Worm (Caenorhabditis elegans) whole organism, L3 larva: ENCODE data around the gene ril-1.

Experiments
- fkh-10 ChIP-seq: sonication (generic microtip); optimal IDR thresholded peaks from 2 replicates; lab custom pipeline; 2017; ENCODE audit warnings: missing biosample characterization, missing genetic modification reagents, missing genetic modification characterization
- jun-1 ChIP-seq: fragments of 150-350 bp; optimal IDR thresholded peaks from 2 replicates; lab custom pipeline; 2014; ENCODE audit warnings: missing biosample characterization, missing genetic modification reagents, missing genetic modification characterization
- mdl-1 ChIP-seq: fragments of 150-350 bp; optimal IDR thresholded peaks from 2 replicates; lab custom pipeline; 2014; ENCODE audit warnings: missing biosample characterization, missing genetic modification characterization
- nhr-11 ChIP-seq: fragments of 150-350 bp; optimal IDR thresholded peaks from 2 replicates; lab custom pipeline; 2014; ENCODE audit warnings: missing biosample characterization, missing genetic modification characterization
- sea-2 ChIP-seq: fragments of 150-350 bp; sonication (generic microtip); optimal IDR thresholded peaks from 4 replicates; lab custom pipeline; 2014; ENCODE audit warnings: missing biosample characterization, missing genetic modification reagents, missing genetic modification characterization
- snpc-4 ChIP-seq: fragments of 150-350 bp; optimal IDR thresholded peaks from 2 replicates; lab custom pipeline; 2014; ENCODE audit warnings: missing biosample characterization, missing genetic modification characterization

ce11 chrV:14495493-14495892, 28.4 kb downstream of the ril-1 start:
- TF ChIP-seq fkh-10 (GFP tag; lab: Kevin White, UChicago), result no peak
- TF ChIP-seq nhr-11 (tag; lab: Kevin White, UChicago), result no peak
- TF ChIP-seq jun-1 (tag; lab: Kevin White, UChicago), result no peak
- no peak for TF ChIP-seq snpc-4 (tag; lab: Kevin White, UChicago)
- TF ChIP-seq mdl-1 (tag; lab: Kevin White, UChicago), result no peak
- TF ChIP-seq sea-2, result no peak
